Worm (Caenorhabditis elegans): ENCODE measurements around the gene scl-14.

ce11 chrIV:13197282-13197681 lies 32.0 kb downstream of the scl-14 start, which contains the start of gene C48D1.1:
- TF ChIP-seq ama-1 (optimal IDR thresholded peaks at IDR 0.05) (no peak), unc-62 (GFP tag; optimal IDR thresholded peaks at IDR 0.05) (no peak), ztf-11 (tag; optimal IDR thresholded peaks at IDR 0.05) (no peak), sma-9 (GFP tag; optimal IDR thresholded peaks at IDR 0.05) (no peak), sma-9 (tag; optimal IDR thresholded peaks at IDR 0.05) (no peak), zag-1 (tag; optimal IDR thresholded peaks at IDR 0.05) (no peak), dmd-4 (tag; optimal IDR thresholded peaks at IDR 0.05) (no peak)

Measured in whole organism, L2 larva.